Worm (Caenorhabditis elegans) whole organism, L1 larva: ENCODE measurements around the gene elp-1.
A peak's percentile ranks its signal among the peaks of the same experiment; 100 is the strongest.

Source experiments
- C16A3.4 ChIP-seq: fragments of 150-350 bp; optimal IDR thresholded peaks from 2 replicates; lab custom pipeline; 2014; ENCODE audit warnings: missing biosample characterization, missing genetic modification characterization
- aha-1 ChIP-seq: fragments of 150-350 bp; optimal IDR thresholded peaks from 2 replicates; lab custom pipeline; 2014; ENCODE audit warnings: missing biosample characterization, missing genetic modification characterization
- ama-1 ChIP-seq: fragments of 150-350 bp; optimal IDR thresholded peaks from 2 replicates; lab custom pipeline; 2014
- blmp-1 ChIP-seq: fragments of 150-350 bp; optimal IDR thresholded peaks from 2 replicates; lab custom pipeline; 2014; ENCODE audit warnings: missing biosample characterization, missing genetic modification characterization
- ceh-63 ChIP-seq: fragments of 200-800 bp; sonication (Bioruptor generic); optimal IDR thresholded peaks from 2 replicates; lab custom pipeline; 2018; ENCODE audit warnings: mild to moderate bottlenecking, missing genetic modification characterization, missing compliant biosample characterization
- ceh-90 ChIP-seq: sonication (generic microtip); optimal IDR thresholded peaks from 2 replicates; lab custom pipeline; 2016; ENCODE audit warnings: missing genetic modification characterization, missing compliant biosample characterization
- dsc-1 ChIP-seq: sonication (generic microtip); optimal IDR thresholded peaks from 2 replicates; lab custom pipeline; 2016; ENCODE audit warnings: mild to moderate bottlenecking, missing genetic modification characterization, missing compliant biosample characterization
- efl-1 ChIP-seq, 4 experiments: fragments of 150-350 bp; optimal IDR thresholded peaks in 3 of 4; peaks in 1 of 4; 1 replicate in 1 of 4; 2 replicates in 3 of 4; lab custom pipeline; 2014; ENCODE audit warnings: missing biosample characterization in 2 of 4, missing genetic modification characterization in 2 of 4, missing genetic modification reagents in 2 of 4
- efl-3 ChIP-seq: fragments of 200-800 bp; sonication (Bioruptor generic); optimal IDR thresholded peaks from 2 replicates; lab custom pipeline; 2018; ENCODE audit warnings: mild to moderate bottlenecking, missing genetic modification characterization, missing compliant biosample characterization
- egl-27 ChIP-seq, 2 experiments: fragments of 150-350 bp in 1 of 2; sonication (generic microtip); optimal IDR thresholded peaks; 3 replicates each; lab custom pipeline; 2017 to 2018; ENCODE audit warnings: missing biosample characterization in 2 of 2, missing genetic modification characterization in 2 of 2, missing genetic modification reagents in 2 of 2
- fkh-10 ChIP-seq: sonication (generic microtip); optimal IDR thresholded peaks from 2 replicates; lab custom pipeline; 2017; ENCODE audit warnings: missing biosample characterization, missing genetic modification reagents, missing genetic modification characterization
- grh-1 ChIP-seq: fragments of 200-800 bp; sonication (Bioruptor generic); IDR thresholded peaks from 2 replicates; pipeline ENCODE4 v1.3.6; 2022; ENCODE audit warnings: missing genetic modification reagents, missing genetic modification characterization, missing compliant biosample characterization
- hlh-4 ChIP-seq: sonication (generic microtip); optimal IDR thresholded peaks from 2 replicates; lab custom pipeline; 2016; ENCODE audit warnings: mild to moderate bottlenecking, missing genetic modification characterization, missing compliant biosample characterization
- irx-1 ChIP-seq: sonication (generic microtip); optimal IDR thresholded peaks from 2 replicates; lab custom pipeline; 2016; ENCODE audit warnings: missing genetic modification characterization, missing compliant biosample characterization
- lin-13 ChIP-seq: fragments of 150-350 bp; optimal IDR thresholded peaks from 2 replicates; lab custom pipeline; 2014; ENCODE audit warnings: missing biosample characterization, missing genetic modification reagents, missing genetic modification characterization
- lin-14 ChIP-seq: fragments of 200-800 bp; sonication (Bioruptor generic); optimal IDR thresholded peaks from 2 replicates; lab custom pipeline; 2018; ENCODE audit warnings: mild to moderate bottlenecking, missing genetic modification characterization, moderate library complexity, missing compliant biosample characterization
- lin-39 ChIP-seq: fragments of 150-350 bp; optimal IDR thresholded peaks from 2 replicates; lab custom pipeline; 2014; ENCODE audit warnings: missing biosample characterization, missing genetic modification reagents, missing genetic modification characterization
- lsy-2 ChIP-seq, 2 experiments: fragments of 150-350 bp; optimal IDR thresholded peaks; 2 replicates each; lab custom pipeline; 2014; ENCODE audit warnings: missing biosample characterization in 2 of 2, missing genetic modification characterization in 2 of 2
- mef-2 ChIP-seq: fragments of 150-350 bp; optimal IDR thresholded peaks from 2 replicates; lab custom pipeline; 2014; ENCODE audit warnings: missing biosample characterization, missing genetic modification characterization
- nhr-19 ChIP-seq: fragments of 200-800 bp; sonication (Bioruptor generic); conservative IDR thresholded peaks from 2 replicates; pipeline ENCODE4 v1.3.6; 2022; ENCODE audit warnings: missing genetic modification characterization, missing compliant biosample characterization
- nhr-20 ChIP-seq: sonication (generic microtip); optimal IDR thresholded peaks from 2 replicates; lab custom pipeline; 2016; ENCODE audit warnings: mild to moderate bottlenecking, missing genetic modification characterization, missing compliant biosample characterization
- nhr-71 ChIP-seq: sonication (generic microtip); optimal IDR thresholded peaks from 2 replicates; lab custom pipeline; 2016; ENCODE audit warnings: mild to moderate bottlenecking, missing genetic modification characterization, moderate library complexity, missing compliant biosample characterization
- nhr-76 ChIP-seq: sonication (generic microtip); optimal IDR thresholded peaks from 2 replicates; lab custom pipeline; 2017; ENCODE audit warnings: missing biosample characterization, missing genetic modification characterization
- nhr-77 ChIP-seq: fragments of 150-350 bp; optimal IDR thresholded peaks from 2 replicates; lab custom pipeline; 2014; ENCODE audit warnings: missing biosample characterization, missing genetic modification characterization
- nhr-85 ChIP-seq: sonication (generic microtip); peaks from one replicate; lab custom pipeline; 2016; ENCODE audit warnings: missing genetic modification characterization, inconsistent platforms, missing compliant biosample characterization
- pax-3 ChIP-seq: fragments of 200-800 bp; sonication (Bioruptor generic); optimal IDR thresholded peaks from 2 replicates; lab custom pipeline; 2018; ENCODE audit warnings: mild to moderate bottlenecking, missing genetic modification characterization, moderate library complexity, missing compliant biosample characterization
- pqm-1 ChIP-seq: sonication (generic microtip); optimal IDR thresholded peaks from 3 replicates; lab custom pipeline; 2017; ENCODE audit warnings: missing biosample characterization, missing genetic modification characterization
- skn-1 ChIP-seq: fragments of 150-350 bp; optimal IDR thresholded peaks from 2 replicates; lab custom pipeline; 2014; ENCODE audit warnings: missing biosample characterization, missing genetic modification characterization
- snpc-4 ChIP-seq: fragments of 150-350 bp; optimal IDR thresholded peaks from 2 replicates; lab custom pipeline; 2014; ENCODE audit warnings: missing biosample characterization, missing genetic modification characterization
- sox-4 ChIP-seq: sonication (generic microtip); optimal IDR thresholded peaks from 2 replicates; lab custom pipeline; 2016; ENCODE audit warnings: missing genetic modification characterization, missing compliant biosample characterization
- sptf-1 ChIP-seq: fragments of 150-350 bp; optimal IDR thresholded peaks from 2 replicates; lab custom pipeline; 2014; ENCODE audit warnings: missing biosample characterization, missing genetic modification characterization
- sup-37 ChIP-seq: fragments of 200-800 bp; sonication (Bioruptor generic); optimal IDR thresholded peaks from 2 replicates; lab custom pipeline; 2018; ENCODE audit warnings: mild to moderate bottlenecking, missing genetic modification characterization, missing compliant biosample characterization
- swsn-7 ChIP-seq: sonication (generic microtip); optimal IDR thresholded peaks from 2 replicates; lab custom pipeline; 2016; ENCODE audit warnings: missing genetic modification characterization, missing compliant biosample characterization
- tbx-2 ChIP-seq: sonication (generic microtip); optimal IDR thresholded peaks from 2 replicates; lab custom pipeline; 2016; ENCODE audit warnings: missing genetic modification characterization, missing compliant biosample characterization
- unc-30 ChIP-seq: sonication (generic microtip); optimal IDR thresholded peaks from 2 replicates; lab custom pipeline; 2017; ENCODE audit warnings: missing biosample characterization, missing genetic modification characterization
- unc-62 ChIP-seq: fragments of 150-350 bp; optimal IDR thresholded peaks from 2 replicates; lab custom pipeline; 2014; ENCODE audit warnings: missing biosample characterization, missing genetic modification reagents, missing genetic modification characterization
- unc-98 ChIP-seq: fragments of 200-800 bp; sonication (Bioruptor generic); IDR thresholded peaks from 2 replicates; pipeline ENCODE4 v1.3.6; 2022; ENCODE audit warnings: missing genetic modification characterization, missing compliant biosample characterization
- zag-1 ChIP-seq: fragments of 150-350 bp; optimal IDR thresholded peaks from 2 replicates; lab custom pipeline; 2014; ENCODE audit warnings: missing biosample characterization, missing genetic modification characterization
- ztf-11 ChIP-seq, 2 experiments: sonication (generic microtip); optimal IDR thresholded peaks; 2 replicates each; lab custom pipeline; 2016 to 2017; ENCODE audit warnings: missing genetic modification characterization in 2 of 2, missing biosample characterization in 1 of 2, missing compliant biosample characterization in 1 of 2

The elp-1 gene

DNA sequence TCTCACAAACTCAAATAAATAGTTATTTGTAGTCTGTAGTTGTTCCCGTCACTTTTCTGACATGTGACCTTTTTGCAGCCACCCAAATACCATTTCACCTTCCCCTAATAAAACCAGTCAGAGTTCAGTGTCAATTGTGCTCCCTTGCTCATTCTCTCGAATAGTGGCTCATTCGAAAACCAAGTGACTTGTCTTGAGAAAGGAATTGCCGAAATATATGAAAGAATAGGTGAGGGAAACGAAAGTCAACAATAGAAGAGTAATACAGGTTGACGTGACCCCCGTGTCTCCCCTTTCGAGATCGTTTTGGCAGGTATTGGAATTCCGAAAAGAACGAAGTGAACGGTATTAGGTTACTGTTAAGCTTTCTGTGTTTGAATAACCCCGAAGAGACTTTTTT is 6.8 kb downstream of the elp-1 start:
- TF ChIP-seq unc-30 (tag; lab: Kevin White, UChicago) (no peak), dsc-1 (tag; lab: Kevin White, UChicago) (no peak), lin-39 (tag; lab: Kevin White, UChicago) (no peak), sox-4 (tag; lab: Kevin White, UChicago) (no peak), ceh-63 (no peak), lin-14 (GFP tag; lab: Kevin White, UChicago) (peak; percentile 48), lin-13 (no peak), snpc-4 (no peak), zag-1 (tag; lab: Kevin White, UChicago) (no peak), nhr-71 (tag; lab: Kevin White, UChicago) (peak; percentile 38), aha-1 (tag; lab: Kevin White, UChicago) (no peak), nhr-77 (tag; lab: Kevin White, UChicago) (peak; percentile 42), lsy-2 (tag; optimal IDR thresholded peaks at IDR 0.05; lab: Kevin White, UChicago) (peak in 1 of 2 experiments; percentile 14), nhr-20 (tag; lab: Kevin White, UChicago) (peak; percentile 11), nhr-19 (GFP tag; lab: Robert Waterston, UW) (0 out of 2 replicates have a peak, but pooled peaks have one; percentile 23), nhr-85 (peak; percentile 8), blmp-1 (tag; lab: Kevin White, UChicago) (no peak)

DNA sequence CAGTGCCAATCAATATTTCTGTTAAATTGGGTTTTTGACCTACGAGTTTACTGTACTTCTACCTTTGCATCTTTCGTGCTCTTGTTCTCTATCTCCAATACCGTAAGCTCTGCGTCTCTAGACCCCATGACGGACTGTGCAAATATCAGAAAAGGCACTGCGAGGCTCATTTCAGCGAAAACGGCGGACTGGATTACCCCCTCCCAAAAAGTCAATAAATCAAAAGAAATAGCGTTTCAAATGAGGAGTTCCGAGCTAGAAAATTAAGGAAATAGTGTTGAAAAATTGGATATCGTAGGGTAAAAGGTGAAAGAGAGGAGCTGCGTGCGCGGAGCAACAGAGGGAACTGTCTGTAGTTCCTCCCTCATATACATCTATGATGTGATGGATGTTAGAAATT is 8.2 kb downstream of the elp-1 start:
- no peak for TF ChIP-seq lin-39 (tag; lab: Kevin White, UChicago)
- TF ChIP-seq tbx-2 (tag; lab: Kevin White, UChicago), result peak; percentile 54
- peak in 1 of 2 experiments; percentile 54 for TF ChIP-seq lsy-2 (tag; optimal IDR thresholded peaks at IDR 0.05; lab: Kevin White, UChicago)
- TF ChIP-seq ceh-63, result no peak
- TF ChIP-seq mef-2 (tag; lab: Kevin White, UChicago), result no peak
- TF ChIP-seq C16A3.4 (tag; lab: Kevin White, UChicago), result no peak
- TF ChIP-seq fkh-10 (GFP tag; lab: Kevin White, UChicago), result no peak
- TF ChIP-seq pax-3 (tag; lab: Kevin White, UChicago), result no peak
- no peak for TF ChIP-seq sox-4 (tag; lab: Kevin White, UChicago)
- no peak for TF ChIP-seq efl-3 (GFP tag; lab: Kevin White, UChicago)
- TF ChIP-seq nhr-77 (tag; lab: Kevin White, UChicago), result peak; percentile 68
- peak; percentile 41 for TF ChIP-seq lin-14 (GFP tag; lab: Kevin White, UChicago)
- TF ChIP-seq efl-1 (optimal IDR thresholded peaks at IDR 0.05; lab: Kevin White, UChicago), result peak in 1 of 2 experiments; percentile 17
- no peak for TF ChIP-seq efl-1 (GFP tag; optimal IDR thresholded peaks at IDR 0.05 in 1 of 2; lab: Kevin White, UChicago)
- no peak for TF ChIP-seq unc-98 (GFP tag; lab: Robert Waterston, UW)
- no peak for TF ChIP-seq sup-37
- TF ChIP-seq ztf-11 (tag; optimal IDR thresholded peaks at IDR 0.05; lab: Kevin White, UChicago), result no peak
- TF ChIP-seq swsn-7 (tag; lab: Kevin White, UChicago), result peak; percentile 22
- no peak for TF ChIP-seq hlh-4 (tag; lab: Kevin White, UChicago)
- no peak for TF ChIP-seq unc-62 (GFP tag; lab: Kevin White, UChicago)
- TF ChIP-seq snpc-4, result no peak
- no peak for TF ChIP-seq skn-1 (tag; lab: Kevin White, UChicago)
- no peak for TF ChIP-seq ceh-90 (tag; lab: Kevin White, UChicago)
- TF ChIP-seq grh-1 (GFP tag; lab: Robert Waterston, UW), result no peak
- TF ChIP-seq nhr-20 (tag; lab: Kevin White, UChicago), result peak; percentile 44
- TF ChIP-seq sptf-1, result no peak
- no peak for TF ChIP-seq irx-1 (tag; lab: Kevin White, UChicago)
- TF ChIP-seq nhr-19 (GFP tag; lab: Robert Waterston, UW), result peak; percentile 33
- no peak for TF ChIP-seq nhr-76 (tag; lab: Kevin White, UChicago)
- TF ChIP-seq egl-27 (tag; optimal IDR thresholded peaks at IDR 0.05; lab: Kevin White, UChicago), result peak in 1 of 2 experiments; percentile 7
- TF ChIP-seq nhr-71 (tag; lab: Kevin White, UChicago), result peak; percentile 34
- no peak for TF ChIP-seq ama-1 (lab: Kevin White, UChicago)

DNA sequence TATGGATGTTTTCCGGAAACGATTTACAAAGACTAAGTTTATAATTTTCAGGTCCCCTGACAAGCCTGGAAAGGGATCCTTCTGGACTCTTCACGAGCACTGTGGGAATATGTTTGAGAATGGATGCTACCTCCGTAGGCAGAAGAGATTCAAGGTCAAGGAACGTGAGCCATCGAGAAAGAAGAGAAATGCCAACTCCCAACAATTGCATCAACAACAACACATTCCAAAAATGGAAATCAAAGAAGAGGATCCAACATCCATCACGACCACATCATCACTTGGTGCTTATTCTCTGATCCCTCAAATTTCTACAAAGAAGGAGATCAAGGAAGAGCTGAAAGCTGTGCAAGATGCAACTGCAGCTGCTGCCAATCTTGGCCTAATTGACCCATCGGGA is 11.9 kb downstream of the elp-1 start:
- TF ChIP-seq efl-1 (optimal IDR thresholded peaks at IDR 0.05; lab: Kevin White, UChicago), result no peak
- peak in 1 of 2 experiments; percentile 75 for TF ChIP-seq efl-1 (GFP tag; optimal IDR thresholded peaks at IDR 0.05 in 1 of 2; lab: Kevin White, UChicago)
- TF ChIP-seq pqm-1, result no peak
